Fruit fly (Drosophila melanogaster) whole organism, embryonic: ENCODE results near the gene CG43702.
A peak's percentile ranks its signal among the peaks of the same experiment; 100 is the strongest.

Experiments
- Awh ChIP-seq: fragments of 200-800 bp; sonication (Bioruptor generic); IDR thresholded peaks from 2 replicates; pipeline ENCODE4, ENCODE4 v1.3.6; 2022; ENCODE audit warnings: missing biosample characterization, missing genetic modification characterization
- Blimp-1 ChIP-seq: fragments of 200-800 bp; sonication (Bioruptor generic); optimal IDR thresholded peaks from 3 replicates; lab custom pipeline; 2018; ENCODE audit warnings: missing biosample characterization, missing genetic modification characterization, mild to moderate bottlenecking, moderate library complexity, missing genetic modification reagents
- CG10959 ChIP-seq: fragments of 200-800 bp; sonication (Bioruptor generic); IDR thresholded peaks from 2 replicates; pipeline ENCODE4 v1.3.6; 2022; ENCODE audit warnings: missing biosample characterization, missing genetic modification characterization
- CG12236 ChIP-seq: fragments of 200-800 bp; sonication (Bioruptor generic); optimal IDR thresholded peaks from 2 replicates; lab custom pipeline; 2016; ENCODE audit warnings: missing biosample characterization, missing genetic modification characterization
- CG12391 ChIP-seq: fragments of 200-800 bp; sonication (Bioruptor generic); optimal IDR thresholded peaks from 3 replicates; lab custom pipeline; 2018; ENCODE audit warnings: missing biosample characterization, mild to moderate bottlenecking, missing genetic modification characterization, moderate library complexity
- CG12769 ChIP-seq: fragments of 200-800 bp; sonication (Bioruptor generic); optimal IDR thresholded peaks from 2 replicates; lab custom pipeline; 2019; ENCODE audit warnings: missing biosample characterization, mild to moderate bottlenecking, missing genetic modification characterization, moderate library complexity
- CG14860 ChIP-seq: fragments of 200-800 bp; sonication (Bioruptor generic); IDR thresholded peaks from 3 replicates; pipeline ENCODE4 v1.3.6; 2022; ENCODE audit warnings: missing biosample characterization, missing genetic modification characterization; ENCODE audit not compliant: partially characterized antibody
- CG16779 ChIP-seq: fragments of 200-800 bp; sonication (Bioruptor generic); IDR thresholded peaks from 2 replicates; pipeline ENCODE4 v1.3.6; 2022; ENCODE audit warnings: missing biosample characterization, missing genetic modification characterization
- CG17186 ChIP-seq: fragments of 200-800 bp; sonication (Bioruptor generic); optimal IDR thresholded peaks from 3 replicates; lab custom pipeline; 2017; ENCODE audit warnings: missing biosample characterization, missing genetic modification reagents, missing genetic modification characterization
- CG17328 ChIP-seq: fragments of 200-800 bp; sonication (Bioruptor generic); IDR thresholded peaks from 2 replicates; pipeline ENCODE4 v1.3.6; 2022; ENCODE audit warnings: missing biosample characterization, missing genetic modification characterization
- CG18619 ChIP-seq: fragments of 200-800 bp; sonication (Bioruptor generic); optimal IDR thresholded peaks from 3 replicates; lab custom pipeline; 2017; ENCODE audit warnings: missing biosample characterization, mild to moderate bottlenecking, missing genetic modification characterization
- CG4404 ChIP-seq: fragments of 200-800 bp; sonication (Bioruptor generic); IDR thresholded peaks from 2 replicates; pipeline ENCODE4 v1.3.6; 2022; ENCODE audit warnings: missing biosample characterization, missing genetic modification characterization
- CG6683 ChIP-seq: fragments of 200-800 bp; sonication (Bioruptor generic); optimal IDR thresholded peaks from 2 replicates; lab custom pipeline; 2017; ENCODE audit warnings: missing biosample characterization, mild to moderate bottlenecking, missing genetic modification characterization, missing genetic modification reagents
- CG6765 ChIP-seq: fragments of 200-800 bp; sonication (Bioruptor generic); optimal IDR thresholded peaks from 3 replicates; lab custom pipeline; 2017; ENCODE audit warnings: missing biosample characterization, mild to moderate bottlenecking, missing genetic modification characterization
- CG8089 ChIP-seq: fragments of 200-800 bp; sonication (Bioruptor generic); optimal IDR thresholded peaks from 3 replicates; lab custom pipeline; 2016; ENCODE audit warnings: missing biosample characterization, missing genetic modification characterization
- CG8478 ChIP-seq: fragments of >200 bp; optimal IDR thresholded peaks from 2 replicates; lab custom pipeline; 2018
- Fer3 ChIP-seq: fragments of 200-800 bp; sonication (Bioruptor generic); optimal IDR thresholded peaks from 2 replicates; lab custom pipeline; 2018; ENCODE audit warnings: missing biosample characterization, mild to moderate bottlenecking, missing genetic modification characterization, moderate library complexity
- Hr51 ChIP-seq, 2 experiments: fragments of 200-800 bp; sonication (Bioruptor generic); optimal IDR thresholded peaks; 2 replicates in 1 of 2; 3 replicates in 1 of 2; lab custom pipeline; 2016 to 2018; ENCODE audit warnings: missing biosample characterization in 2 of 2, missing genetic modification characterization in 2 of 2, mild to moderate bottlenecking in 1 of 2, moderate library complexity in 1 of 2
- Kr ChIP-seq: fragments of 200-800 bp; sonication (Bioruptor generic); optimal IDR thresholded peaks from 2 replicates; lab custom pipeline; 2017; ENCODE audit warnings: missing biosample characterization, mild to moderate bottlenecking, missing genetic modification characterization
- MBD-R2 ChIP-seq: fragments of 200-800 bp; sonication (Bioruptor generic); IDR thresholded peaks from 2 replicates; pipeline ENCODE4 v1.3.6; 2022; ENCODE audit warnings: missing biosample characterization, missing genetic modification characterization
- Meics ChIP-seq: fragments of 200-800 bp; sonication (Bioruptor generic); optimal IDR thresholded peaks from 2 replicates; lab custom pipeline; 2017; ENCODE audit warnings: missing biosample characterization, mild to moderate bottlenecking, missing genetic modification characterization
- Pdp1 ChIP-seq, 2 experiments: fragments of 200-800 bp; sonication (Bioruptor generic); optimal IDR thresholded peaks; 3 replicates each; lab custom pipeline; 2016; ENCODE audit warnings: missing biosample characterization in 2 of 2, missing genetic modification characterization in 2 of 2, mild to moderate bottlenecking in 1 of 2, moderate library complexity in 1 of 2
- Scr ChIP-seq: fragments of 200-800 bp; sonication (Bioruptor generic); IDR thresholded peaks from 2 replicates; pipeline ENCODE4 v1.3.6; 2022; ENCODE audit warnings: missing biosample characterization, missing genetic modification characterization; ENCODE audit not compliant: partially characterized antibody
- ab ChIP-seq: fragments of 200-800 bp; sonication (Bioruptor generic); optimal IDR thresholded peaks from 2 replicates; lab custom pipeline; 2016; ENCODE audit warnings: missing biosample characterization, missing genetic modification characterization
- abd-A ChIP-seq: fragments of 200-800 bp; sonication (Bioruptor generic); optimal IDR thresholded peaks from 3 replicates; lab custom pipeline; 2019; ENCODE audit warnings: missing biosample characterization, mild to moderate bottlenecking, missing genetic modification characterization, moderate library complexity
- cad ChIP-seq: fragments of >200 bp; optimal IDR thresholded peaks from 2 replicates; lab custom pipeline; 2017; ENCODE audit warnings: missing biosample characterization, missing genetic modification characterization
- caup ChIP-seq: fragments of 200-800 bp; sonication (Bioruptor generic); optimal IDR thresholded peaks from 3 replicates; lab custom pipeline; 2017; ENCODE audit warnings: missing biosample characterization, mild to moderate bottlenecking, missing genetic modification characterization, moderate library complexity; ENCODE audit not compliant: severe bottlenecking
- chinmo ChIP-seq: fragments of 200-800 bp; sonication (Bioruptor generic); IDR thresholded peaks from 4 replicates; pipeline ENCODE4 v1.3.6; 2022; ENCODE audit warnings: missing biosample characterization, missing genetic modification characterization; ENCODE audit not compliant: partially characterized antibody
- croc ChIP-seq: fragments of 200-800 bp; sonication (Bioruptor generic); conservative IDR thresholded peaks from 3 replicates; pipeline ENCODE4 v1.3.6; 2022; ENCODE audit warnings: missing biosample characterization, missing genetic modification characterization
- crp ChIP-seq, 2 experiments: fragments of 200-800 bp; sonication (Bioruptor generic); optimal IDR thresholded peaks; 2 replicates in 1 of 2; 3 replicates in 1 of 2; lab custom pipeline; 2017; ENCODE audit warnings: missing biosample characterization in 2 of 2, missing genetic modification characterization in 2 of 2, mild to moderate bottlenecking in 1 of 2, moderate library complexity in 1 of 2
- disco-r ChIP-seq: fragments of 200-800 bp; sonication (Bioruptor generic); optimal IDR thresholded peaks from 2 replicates; lab custom pipeline; 2016; ENCODE audit warnings: missing biosample characterization, missing genetic modification characterization
- gce ChIP-seq: fragments of 200-800 bp; sonication (Bioruptor generic); IDR thresholded peaks from 3 replicates; pipeline ENCODE4 v1.3.6; 2022; ENCODE audit warnings: missing biosample characterization, missing genetic modification characterization
- gro ChIP-seq: fragments of 200-800 bp; sonication (Bioruptor generic); optimal IDR thresholded peaks from 2 replicates; lab custom pipeline; 2016; ENCODE audit warnings: missing biosample characterization, missing genetic modification characterization
- hbn ChIP-seq: fragments of 200-800 bp; sonication (Bioruptor generic); IDR thresholded peaks from 2 replicates; pipeline ENCODE4 v1.3.6; 2022; ENCODE audit warnings: missing biosample characterization, missing genetic modification characterization; ENCODE audit not compliant: partially characterized antibody
- lola ChIP-seq, 3 experiments: fragments of >200 bp in 2 of 3; fragments of 200-800 bp in 1 of 3; sonication (Bioruptor generic) in 1 of 3; optimal IDR thresholded peaks; 2 replicates each; lab custom pipeline; 2017 to 2019; ENCODE audit warnings: missing biosample characterization in 3 of 3, missing genetic modification characterization in 3 of 3, mild to moderate bottlenecking in 1 of 3, moderate library complexity in 1 of 3
- nerfin-1 ChIP-seq: fragments of 200-800 bp; sonication (Bioruptor generic); optimal IDR thresholded peaks from 3 replicates; lab custom pipeline; 2019; ENCODE audit warnings: missing biosample characterization, mild to moderate bottlenecking, missing genetic modification characterization, moderate library complexity
- oc ChIP-seq: fragments of 200-800 bp; sonication (Bioruptor generic); optimal IDR thresholded peaks from 2 replicates; lab custom pipeline; 2018; ENCODE audit warnings: missing biosample characterization, mild to moderate bottlenecking, missing genetic modification characterization, moderate library complexity
- p53 ChIP-seq: fragments of 200-800 bp; sonication (Bioruptor generic); optimal IDR thresholded peaks from 2 replicates; lab custom pipeline; 2016; ENCODE audit warnings: missing biosample characterization, missing genetic modification characterization
- phol ChIP-seq: fragments of 200-800 bp; sonication (Bioruptor generic); optimal IDR thresholded peaks from 3 replicates; lab custom pipeline; 2018; ENCODE audit warnings: missing biosample characterization, mild to moderate bottlenecking, missing genetic modification characterization, moderate library complexity
- psq ChIP-seq: fragments of 200-800 bp; sonication (Bioruptor generic); optimal IDR thresholded peaks from 2 replicates; lab custom pipeline; 2017; ENCODE audit warnings: missing biosample characterization, missing genetic modification characterization
- sd ChIP-seq: fragments of 200-800 bp; sonication (Bioruptor generic); optimal IDR thresholded peaks from 3 replicates; lab custom pipeline; 2018; ENCODE audit warnings: missing biosample characterization, mild to moderate bottlenecking, missing genetic modification characterization, moderate library complexity
- sna ChIP-seq: fragments of 200-800 bp; sonication (Bioruptor generic); IDR thresholded peaks from 2 replicates; pipeline ENCODE4 v1.3.6; 2022; ENCODE audit warnings: missing biosample characterization, missing genetic modification characterization; ENCODE audit not compliant: partially characterized antibody
- so ChIP-seq: fragments of 200-800 bp; sonication (Bioruptor generic); IDR thresholded peaks from 3 replicates; pipeline ENCODE4 v1.3.6; 2022; ENCODE audit warnings: missing biosample characterization, missing genetic modification characterization
- sr ChIP-seq: fragments of 200-800 bp; sonication (Bioruptor generic); IDR thresholded peaks from 3 replicates; pipeline ENCODE4 v1.3.6; 2022; ENCODE audit warnings: missing biosample characterization, missing genetic modification characterization
- vvl ChIP-seq: fragments of 200-800 bp; sonication (Bioruptor generic); IDR thresholded peaks from 2 replicates; pipeline ENCODE4 v1.3.6; 2022; ENCODE audit warnings: missing biosample characterization, missing genetic modification characterization

Gene CG43702

DNA sequence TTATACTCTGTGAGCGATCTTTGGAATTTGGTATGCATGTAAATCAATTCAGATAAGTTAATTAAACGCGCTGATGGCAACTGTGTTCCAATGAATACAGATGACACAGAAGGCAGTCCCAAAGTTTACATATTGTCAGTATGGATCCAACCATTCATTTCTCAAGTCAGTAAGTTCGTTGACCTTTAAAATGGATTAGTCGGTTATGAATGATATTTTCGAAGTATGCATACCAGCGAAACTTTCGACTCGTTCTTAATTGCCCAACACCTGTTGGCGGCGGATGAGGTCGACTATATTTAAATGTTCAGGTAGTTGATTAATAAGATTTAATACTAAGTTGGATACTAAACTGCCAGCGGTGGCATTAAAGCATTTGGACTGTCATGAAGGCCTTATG lies 8.1 kb upstream of the CG43702 start:
- TF ChIP-seq CG14860 (GFP tag; lab: Robert Waterston, UW) (no peak), Fer3 (tag; lab: Kevin White, UChicago) (no peak), Meics (GFP tag; lab: Kevin White, UChicago) (no peak), Kr (no peak), gce (GFP tag; lab: Robert Waterston, UW) (no peak), CG8089 (no peak), CG17328 (GFP tag; lab: Robert Waterston, UW) (no peak), CG12769 (peak; percentile 6), gro (GFP tag; lab: Kevin White, UChicago) (peak; percentile 10), CG12391 (tag; lab: Kevin White, UChicago) (no peak), oc (tag; lab: Kevin White, UChicago) (peak; percentile 23), sd (tag; lab: Kevin White, UChicago) (peak; percentile 81), psq (GFP tag; lab: Kevin White, UChicago) (no peak), p53 (no peak), CG8478 (no peak), CG4404 (GFP tag; lab: Robert Waterston, UW) (no peak), CG18619 (GFP tag; lab: Kevin White, UChicago) (no peak), CG16779 (GFP tag; lab: Robert Waterston, UW) (no peak), ab (GFP tag; lab: Kevin White, UChicago) (no peak)
- TF ChIP-seq, all 482 proteins: peak for 4

DNA sequence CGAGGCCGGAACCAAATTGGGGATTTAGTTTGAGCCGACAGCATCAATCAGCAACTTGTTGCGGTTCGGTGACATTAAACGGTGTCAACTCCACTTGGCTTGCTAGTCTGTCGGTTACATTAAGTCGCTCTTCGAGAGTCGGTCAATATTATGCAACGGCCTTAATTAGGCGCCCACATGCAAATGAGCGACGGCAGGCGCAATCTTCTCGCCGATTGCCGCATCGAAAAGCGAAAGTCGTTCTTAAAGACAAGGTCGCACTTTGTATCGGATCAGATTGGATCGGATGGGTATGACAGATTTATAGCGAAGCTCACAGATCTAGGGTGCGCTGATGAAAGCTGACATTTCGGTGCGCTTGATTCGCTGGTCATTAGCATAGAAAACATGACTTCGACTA lies 7.4 kb upstream of the CG43702 start:
- TF ChIP-seq CG17186 (GFP tag; lab: Kevin White, UChicago) = no peak
- peak in 1 of 2 experiments; percentile 20 for TF ChIP-seq Pdp1 (GFP tag; optimal IDR thresholded peaks at IDR 0.05; lab: Kevin White, UChicago)
- 0 out of 3 replicates have a peak, but pooled peaks have one; percentile 9 for TF ChIP-seq sr
- no peak for TF ChIP-seq hbn (GFP tag; lab: Robert Waterston, UW)
- TF ChIP-seq chinmo (GFP tag; lab: Robert Waterston, UW) = 0 out of 4 replicates have a peak, but pooled peaks have one; percentile 35
- peak; percentile 85 for TF ChIP-seq Blimp-1 (GFP tag; lab: Kevin White, UChicago)
- peak; percentile 64 for TF ChIP-seq Awh

DNA sequence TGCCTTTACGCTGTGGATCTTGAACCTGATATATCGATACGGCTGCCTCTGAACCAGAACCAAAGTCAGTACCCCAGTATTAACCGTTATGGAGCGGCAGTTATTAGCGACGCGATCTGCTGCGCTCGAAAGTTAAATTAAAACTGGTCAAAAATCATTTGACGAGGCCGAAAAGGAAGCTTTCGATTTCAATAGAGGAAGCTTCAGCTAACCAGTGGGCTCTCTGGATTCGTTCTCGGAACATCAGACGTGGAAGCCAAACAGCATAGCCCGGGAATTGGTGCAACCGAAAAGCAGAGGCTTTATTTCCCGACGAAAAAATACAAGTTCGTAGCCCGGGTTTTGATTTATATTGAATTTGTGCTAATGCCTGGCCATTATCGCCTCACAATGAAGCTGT lies 5.8 kb upstream of the CG43702 start, which contains the start of gene Cpr78Ca:
Gene Cpr78Ca, minus strand, starts transcription at position 101 of the 400 bp plus-strand sequence.
- TF ChIP-seq disco-r (GFP tag; lab: Kevin White, UChicago) = no peak
- TF ChIP-seq gce (GFP tag; lab: Robert Waterston, UW) = no peak
- TF ChIP-seq phol = no peak
- TF ChIP-seq lola (GFP tag; optimal IDR thresholded peaks at IDR 0.05; lab: Kevin White, UChicago) = no peak
- no peak for TF ChIP-seq cad (GFP tag; lab: Kevin White, UChicago)
- TF ChIP-seq Hr51 (GFP tag; optimal IDR thresholded peaks at IDR 0.05; lab: Kevin White, UChicago) = no peak

DNA sequence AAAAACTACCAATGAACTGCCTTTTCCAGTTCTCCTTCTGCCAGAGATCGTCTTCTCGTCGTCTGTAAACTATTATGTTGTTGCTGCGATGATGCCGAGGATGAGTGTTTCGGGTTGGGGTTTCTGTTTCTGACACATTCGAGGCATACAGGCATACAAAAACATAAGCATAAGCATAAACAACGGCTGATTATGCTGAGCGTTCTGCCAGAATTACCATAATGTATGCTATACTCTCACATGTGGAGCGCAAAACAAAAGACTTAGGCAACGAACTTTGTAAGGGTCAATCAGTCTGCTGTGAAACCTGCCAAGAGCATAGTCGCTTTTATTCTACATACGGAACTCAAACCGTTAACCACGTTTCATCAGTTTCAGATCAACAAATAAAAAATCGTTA lies 4.3 kb upstream of the CG43702 start, which contains the start of gene Cpr78Cb:
Gene Cpr78Cb, plus strand, starts transcription at position 291 of the 400 bp plus-strand sequence.
- no peak for TF ChIP-seq Scr
- peak; percentile 65; the same call in 1 of the 2 replicates for TF ChIP-seq vvl (GFP tag; lab: Robert Waterston, UW)
- no peak for TF ChIP-seq croc (GFP tag; lab: Robert Waterston, UW)
- no peak for TF ChIP-seq CG6683 (GFP tag; lab: Kevin White, UChicago)
- TF ChIP-seq CG10959 (GFP tag; lab: Robert Waterston, UW) = no peak
- no peak for TF ChIP-seq caup (GFP tag; lab: Kevin White, UChicago)
- no peak for TF ChIP-seq CG6765
- TF ChIP-seq MBD-R2 (GFP tag; lab: Robert Waterston, UW) = no peak
- TF ChIP-seq lola (GFP tag; optimal IDR thresholded peaks at IDR 0.05; lab: Kevin White, UChicago) = peak in 1 of 3 experiments; percentile 49
- TF ChIP-seq sna = no peak
- TF ChIP-seq abd-A (tag; lab: Kevin White, UChicago) = peak; percentile 80
- TF ChIP-seq CG12236 (GFP tag; lab: Kevin White, UChicago) = no peak
- no peak for TF ChIP-seq so (GFP tag; lab: Robert Waterston, UW)
- no peak for TF ChIP-seq nerfin-1
- TF ChIP-seq crp (GFP tag; optimal IDR thresholded peaks at IDR 0.05; lab: Kevin White, UChicago) = no peak
